Worm (Caenorhabditis elegans): ENCODE measurements around the gene inx-10.

- TF ChIP-seq snpc-1.1 (tag; optimal IDR thresholded peaks at IDR 0.05; ENCODE audit: insufficient read depth) (no peak), cebp-2 (GFP tag; IDR thresholded peaks at IDR 0.05) (no peak), xnd-1 (tag; optimal IDR thresholded peaks at IDR 0.05) (no peak)
Observed at ce11 chrV:9220444-9220843, 13.2 kb upstream of the inx-10 start.

All from whole organism, young adult.